ENCODE assay signal across 1 fruit fly cellular context in the genomic region with DNA sequence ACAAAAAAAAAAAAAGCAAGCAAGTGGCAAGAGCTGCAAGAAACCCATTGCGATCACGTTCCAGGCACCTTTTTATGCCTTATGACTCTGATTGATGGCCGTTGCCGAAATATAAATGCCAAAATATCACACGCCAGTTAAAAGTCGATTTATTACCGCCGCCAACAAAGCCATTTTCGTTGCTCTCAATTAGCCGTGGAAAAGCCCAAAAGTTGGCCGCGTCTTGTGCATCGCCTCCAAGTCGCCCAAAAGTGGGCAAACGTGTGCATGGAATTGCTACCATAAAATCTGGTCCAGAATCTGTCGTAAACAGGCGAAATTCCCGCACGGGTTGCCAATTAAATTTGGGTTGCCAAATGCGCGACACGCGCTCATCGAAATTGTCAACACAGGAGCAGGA.
A peak's percentile ranks its signal among the peaks of the same experiment; 100 is the strongest.
TF ChIP-seq lines count a peak whose summit lies in the region.

No protein-coding gene starts in this region.

TF ChIP-seq in whole organism, embryonic, 481 proteins besides CTCF, POLR2A, EP300 and RAD21 (continued from another document):
- no peak for TF ChIP-seq sna (GFP tag; IDR thresholded peaks at IDR 0.05; lab: Robert Waterston, UW; ENCODE audit: partially characterized antibody)
- TF ChIP-seq dpn (GFP tag; optimal IDR thresholded peaks at IDR 0.05; lab: Kevin White, UChicago), result no peak
- no peak for TF ChIP-seq Gug (GFP tag; IDR thresholded peaks at IDR 0.05; lab: Robert Waterston, UW)
- no peak for TF ChIP-seq CG17568 (GFP tag; optimal IDR thresholded peaks at IDR 0.05; lab: Kevin White, UChicago)
- no peak for TF ChIP-seq crp (GFP tag; optimal IDR thresholded peaks at IDR 0.05; lab: Kevin White, UChicago)
- TF ChIP-seq CG7271 (tag; optimal IDR thresholded peaks at IDR 0.05; lab: Kevin White, UChicago), result no peak
- no peak for TF ChIP-seq inv (GFP tag; IDR thresholded peaks at IDR 0.05; lab: Robert Waterston, UW; ENCODE audit: partially characterized antibody)
- no peak for TF ChIP-seq ham (GFP tag; IDR thresholded peaks at IDR 0.05; lab: Robert Waterston, UW)
- TF ChIP-seq CG4404 (GFP tag; IDR thresholded peaks at IDR 0.05; lab: Robert Waterston, UW), result no peak
- TF ChIP-seq CG42726 (GFP tag; IDR thresholded peaks at IDR 0.05; lab: Robert Waterston, UW; ENCODE audit: partially characterized antibody), result 0 out of 2 replicates have a peak, but pooled peaks have one; percentile 34
- TF ChIP-seq CG12104 (GFP tag; optimal IDR thresholded peaks at IDR 0.05; lab: Kevin White, UChicago), result no peak
- peak; percentile 11 for TF ChIP-seq Abd-B (GFP tag; optimal IDR thresholded peaks at IDR 0.05; lab: Kevin White, UChicago)
- TF ChIP-seq sug (tag; optimal IDR thresholded peaks at IDR 0.05; lab: Kevin White, UChicago), result no peak
- TF ChIP-seq CG18262 (tag; optimal IDR thresholded peaks at IDR 0.05; lab: Kevin White, UChicago), result no peak
- peak; percentile 10; the same call in 1 of the 2 replicates for TF ChIP-seq CG13287 (GFP tag; IDR thresholded peaks at IDR 0.05; lab: Robert Waterston, UW; ENCODE audit: partially characterized antibody)
- TF ChIP-seq psq (GFP tag; optimal IDR thresholded peaks at IDR 0.05; lab: Kevin White, UChicago), result no peak
- no peak for TF ChIP-seq sisA (GFP tag; IDR thresholded peaks at IDR 0.05; lab: Robert Waterston, UW)
- no peak for TF ChIP-seq MESR4 (GFP tag; optimal IDR thresholded peaks at IDR 0.05; lab: Kevin White, UChicago)
TF ChIP-seq in whole organism, embryonic: peak in this region for 5.
